Fruit fly (Drosophila melanogaster) whole organism, pupa: Measurements from ENCODE around the gene mRpS22.

Experiments
- CG10348 ChIP-seq: fragments of 200-800 bp; sonication (Bioruptor generic); IDR thresholded peaks from 2 replicates; pipeline ENCODE4 v1.3.6; 2022; ENCODE audit warnings: missing biosample characterization, missing genetic modification characterization
- CG12605 ChIP-seq: fragments of 200-800 bp; sonication (Bioruptor generic); IDR thresholded peaks from 2 replicates; pipeline ENCODE4 v1.3.6; 2022; ENCODE audit warnings: missing biosample characterization, missing genetic modification characterization
- CG13204 ChIP-seq: fragments of 200-800 bp; sonication (Bioruptor generic); optimal IDR thresholded peaks from 2 replicates; lab custom pipeline; 2018; ENCODE audit warnings: missing biosample characterization, mild to moderate bottlenecking, missing genetic modification characterization, moderate library complexity
- CG14655 ChIP-seq: fragments of 200-800 bp; sonication (Bioruptor generic); optimal IDR thresholded peaks from 3 replicates; lab custom pipeline; 2017; ENCODE audit warnings: mild to moderate bottlenecking, missing biosample characterization, missing genetic modification reagents, missing genetic modification characterization
- CG15710 ChIP-seq: fragments of 200-800 bp; sonication (Bioruptor generic); optimal IDR thresholded peaks from 2 replicates; lab custom pipeline; 2018; ENCODE audit warnings: missing biosample characterization, mild to moderate bottlenecking, missing genetic modification characterization, moderate library complexity
- CG17806 ChIP-seq: fragments of 200-800 bp; sonication (Bioruptor generic); optimal IDR thresholded peaks from 2 replicates; lab custom pipeline; 2018; ENCODE audit warnings: missing biosample characterization, mild to moderate bottlenecking, missing genetic modification characterization, moderate library complexity
- CG32121 ChIP-seq: fragments of 200-800 bp; sonication (Bioruptor generic); IDR thresholded peaks from 2 replicates; pipeline ENCODE4 v1.3.6; 2022; ENCODE audit warnings: missing biosample characterization, missing genetic modification characterization
- CG34367 ChIP-seq: fragments of 200-800 bp; sonication (Bioruptor generic); optimal IDR thresholded peaks from 2 replicates; lab custom pipeline; 2018; ENCODE audit warnings: missing biosample characterization, mild to moderate bottlenecking, missing genetic modification characterization
- CG4496 ChIP-seq: fragments of 200-800 bp; sonication (Bioruptor generic); IDR thresholded peaks from 3 replicates; pipeline ENCODE4 v1.3.6; 2022; ENCODE audit warnings: missing biosample characterization, missing genetic modification characterization
- CG8159 ChIP-seq: fragments of 200-800 bp; sonication (Bioruptor generic); optimal IDR thresholded peaks from 3 replicates; lab custom pipeline; 2018; ENCODE audit warnings: missing biosample characterization, mild to moderate bottlenecking, missing genetic modification characterization, moderate library complexity
- CG8301 ChIP-seq: fragments of 200-800 bp; sonication (Bioruptor generic); optimal IDR thresholded peaks from 2 replicates; lab custom pipeline; 2018; ENCODE audit warnings: missing biosample characterization, mild to moderate bottlenecking, missing genetic modification characterization
- CG9948 ChIP-seq: fragments of 200-800 bp; sonication (Bioruptor generic); optimal IDR thresholded peaks from 2 replicates; lab custom pipeline; 2018; ENCODE audit warnings: missing biosample characterization, mild to moderate bottlenecking, missing genetic modification characterization, moderate library complexity
- D1 ChIP-seq: fragments of 200-800 bp; sonication (Bioruptor generic); optimal IDR thresholded peaks from 2 replicates; lab custom pipeline; 2018; ENCODE audit warnings: missing biosample characterization, mild to moderate bottlenecking, missing genetic modification characterization, moderate library complexity
- EcR ChIP-seq: fragments of 200-800 bp; sonication (Bioruptor generic); optimal IDR thresholded peaks from 3 replicates; lab custom pipeline; 2019; ENCODE audit warnings: missing biosample characterization, missing genetic modification characterization, mild to moderate bottlenecking, moderate library complexity, missing genetic modification reagents
- Ets98B ChIP-seq: fragments of 200-800 bp; sonication (Bioruptor generic); IDR thresholded peaks from 2 replicates; pipeline ENCODE4 v1.3.6; 2022; ENCODE audit warnings: missing biosample characterization, missing genetic modification characterization
- Pif1A ChIP-seq: fragments of 200-800 bp; sonication (Bioruptor generic); optimal IDR thresholded peaks from 3 replicates; lab custom pipeline; 2016; ENCODE audit warnings: missing biosample characterization, missing genetic modification characterization
- Pif1B ChIP-seq: fragments of 200-800 bp; sonication (Bioruptor generic); optimal IDR thresholded peaks from 3 replicates; lab custom pipeline; 2016; ENCODE audit warnings: missing biosample characterization, missing genetic modification characterization
- Snoo ChIP-seq: fragments of 200-800 bp; sonication (Bioruptor generic); optimal IDR thresholded peaks from 3 replicates; lab custom pipeline; 2017; ENCODE audit warnings: missing biosample characterization, mild to moderate bottlenecking, missing genetic modification characterization, inconsistent platforms
- fd96Ca ChIP-seq: fragments of 200-800 bp; sonication (Bioruptor generic); IDR thresholded peaks from 3 replicates; pipeline ENCODE4 v1.3.6; 2022; ENCODE audit warnings: missing biosample characterization, missing genetic modification characterization
- gl ChIP-seq: fragments of 200-800 bp; sonication (Bioruptor generic); optimal IDR thresholded peaks from 2 replicates; lab custom pipeline; 2018; ENCODE audit warnings: missing biosample characterization, mild to moderate bottlenecking, missing genetic modification characterization
- rn ChIP-seq: fragments of 200-800 bp; sonication (Bioruptor generic); IDR thresholded peaks from 2 replicates; pipeline ENCODE4 v1.3.6; 2022; ENCODE audit warnings: missing biosample characterization, missing genetic modification characterization

Gene mRpS22

dm6 chr3R:27946555-27947204 lies 30.0 kb downstream of the mRpS22 start:
- no peak for TF ChIP-seq CG32121 (GFP tag; lab: Robert Waterston, UW)
- TF ChIP-seq CG15710 (tag; lab: Kevin White, UChicago): no peak
- no peak for TF ChIP-seq CG10348 (GFP tag; lab: Robert Waterston, UW)
- no peak for TF ChIP-seq fd96Ca (GFP tag; lab: Robert Waterston, UW)
- TF ChIP-seq CG34367 (tag; lab: Kevin White, UChicago): no peak
- no peak for TF ChIP-seq Pif1A (GFP tag; lab: Kevin White, UChicago)
- TF ChIP-seq CG8159 (tag; lab: Kevin White, UChicago): no peak
- no peak for TF ChIP-seq D1
- no peak for TF ChIP-seq CG9948 (tag; lab: Kevin White, UChicago)
- TF ChIP-seq rn: no peak
- no peak for TF ChIP-seq Ets98B (GFP tag; lab: Robert Waterston, UW)
- no peak for TF ChIP-seq CG8301
- no peak for TF ChIP-seq CG17806 (tag; lab: Kevin White, UChicago)
- no peak for TF ChIP-seq CG14655 (GFP tag; lab: Kevin White, UChicago)
- TF ChIP-seq EcR (GFP tag; lab: Kevin White, UChicago): no peak
- no peak for TF ChIP-seq CG4496 (GFP tag; lab: Robert Waterston, UW)

- TF ChIP-seq CG14655 (GFP tag; lab: Kevin White, UChicago) (no peak), CG8301 (no peak), Snoo (tag; lab: Kevin White, UChicago) (no peak), CG4496 (GFP tag; lab: Robert Waterston, UW) (no peak), CG9948 (tag; lab: Kevin White, UChicago) (no peak), Pif1A (GFP tag; lab: Kevin White, UChicago) (no peak), CG12605 (no peak), D1 (no peak), CG15710 (tag; lab: Kevin White, UChicago) (no peak), CG32121 (GFP tag; lab: Robert Waterston, UW) (no peak), rn (no peak), EcR (GFP tag; lab: Kevin White, UChicago) (no peak)
- TF ChIP-seq, all 21 proteins: peak for 0
These were observed 31.1 kb downstream of the mRpS22 start, which contains the start of gene mfrn for dm6 chr3R:27947682-27948245. TSS of gene mfrn (minus strand) at chr3R:27948021.

dm6 chr3R:27948421-27948906 lies 31.8 kb downstream of the mRpS22 start, which contains the start of gene Gp93:
TSS of gene Gp93 (plus strand) at chr3R:27948711.
- no peak for TF ChIP-seq Pif1A (GFP tag; lab: Kevin White, UChicago)
- TF ChIP-seq CG14655 (GFP tag; lab: Kevin White, UChicago): no peak
- peak; percentile 18 for TF ChIP-seq gl (tag; lab: Kevin White, UChicago)
- peak; percentile 37 for TF ChIP-seq Ets98B (GFP tag; lab: Robert Waterston, UW)
- TF ChIP-seq CG15710 (tag; lab: Kevin White, UChicago): peak; percentile 67
- no peak for TF ChIP-seq D1
- peak; percentile 37 for TF ChIP-seq CG8301
- TF ChIP-seq CG12605: peak; percentile 40; the same call in 1 of the 2 replicates
- peak; percentile 82 for TF ChIP-seq CG4496 (GFP tag; lab: Robert Waterston, UW)
- no peak for TF ChIP-seq CG10348 (GFP tag; lab: Robert Waterston, UW)
- peak; percentile 56 for TF ChIP-seq EcR (GFP tag; lab: Kevin White, UChicago)
- peak; percentile 25 for TF ChIP-seq CG34367 (tag; lab: Kevin White, UChicago)
- peak; percentile 54; the same call in 1 of the 2 replicates for TF ChIP-seq CG32121 (GFP tag; lab: Robert Waterston, UW)
- TF ChIP-seq Snoo (tag; lab: Kevin White, UChicago): peak; percentile 64
- no peak for TF ChIP-seq Pif1B (GFP tag; lab: Kevin White, UChicago)
- TF ChIP-seq CG8159 (tag; lab: Kevin White, UChicago): peak; percentile 59
- TF ChIP-seq CG17806 (tag; lab: Kevin White, UChicago): peak; percentile 45
- TF ChIP-seq CG13204: peak; percentile 7
- peak; percentile 33; the same call in 1 of the 3 replicates for TF ChIP-seq fd96Ca (GFP tag; lab: Robert Waterston, UW)
- TF ChIP-seq rn: no peak
- TF ChIP-seq CG9948 (tag; lab: Kevin White, UChicago): peak; percentile 42

- no peak for TF ChIP-seq EcR (GFP tag; lab: Kevin White, UChicago)
- no peak for TF ChIP-seq CG13204
- no peak for TF ChIP-seq rn
- TF ChIP-seq CG17806 (tag; lab: Kevin White, UChicago): no peak
- TF ChIP-seq Ets98B (GFP tag; lab: Robert Waterston, UW): no peak
- TF ChIP-seq gl (tag; lab: Kevin White, UChicago): no peak
- no peak for TF ChIP-seq CG15710 (tag; lab: Kevin White, UChicago)
- TF ChIP-seq D1: no peak
- TF ChIP-seq CG9948 (tag; lab: Kevin White, UChicago): no peak
- no peak for TF ChIP-seq CG10348 (GFP tag; lab: Robert Waterston, UW)
- TF ChIP-seq CG34367 (tag; lab: Kevin White, UChicago): no peak
- TF ChIP-seq Pif1B (GFP tag; lab: Kevin White, UChicago): no peak
- TF ChIP-seq CG4496 (GFP tag; lab: Robert Waterston, UW): no peak
- TF ChIP-seq Pif1A (GFP tag; lab: Kevin White, UChicago): no peak
- no peak for TF ChIP-seq CG8159 (tag; lab: Kevin White, UChicago)
- TF ChIP-seq Snoo (tag; lab: Kevin White, UChicago): no peak
- TF ChIP-seq CG14655 (GFP tag; lab: Kevin White, UChicago): no peak
- TF ChIP-seq fd96Ca (GFP tag; lab: Robert Waterston, UW): no peak
These were observed 37.2 kb downstream of the mRpS22 start, which contains the start of gene CG4951 for dm6 chr3R:27953890-27954289. TSS of gene CG4951 (minus strand) at chr3R:27954112.

- TF ChIP-seq CG10348 (GFP tag; lab: Robert Waterston, UW) (no peak), CG8301 (no peak), CG4496 (GFP tag; lab: Robert Waterston, UW) (peak; percentile 56; the same call in 2 of the 3 replicates), Ets98B (GFP tag; lab: Robert Waterston, UW) (peak; percentile 50; the same call in 1 of the 2 replicates), CG13204 (no peak), Pif1B (GFP tag; lab: Kevin White, UChicago) (no peak), CG32121 (GFP tag; lab: Robert Waterston, UW) (peak; percentile 63; the same call in 1 of the 2 replicates), Snoo (tag; lab: Kevin White, UChicago) (no peak), CG12605 (peak; percentile 48; the same call in 1 of the 2 replicates), CG34367 (tag; lab: Kevin White, UChicago) (no peak), rn (no peak), CG14655 (GFP tag; lab: Kevin White, UChicago) (no peak), CG8159 (tag; lab: Kevin White, UChicago) (no peak), fd96Ca (GFP tag; lab: Robert Waterston, UW) (peak; percentile 78)
These were observed 37.8 kb downstream of the mRpS22 start, which contains the start of gene Nep7 for dm6 chr3R:27954533-27954932. TSS of gene Nep7 (plus strand) at chr3R:27954917.
